Worm (Caenorhabditis elegans): ENCODE data around the gene gex-2.

DNA sequence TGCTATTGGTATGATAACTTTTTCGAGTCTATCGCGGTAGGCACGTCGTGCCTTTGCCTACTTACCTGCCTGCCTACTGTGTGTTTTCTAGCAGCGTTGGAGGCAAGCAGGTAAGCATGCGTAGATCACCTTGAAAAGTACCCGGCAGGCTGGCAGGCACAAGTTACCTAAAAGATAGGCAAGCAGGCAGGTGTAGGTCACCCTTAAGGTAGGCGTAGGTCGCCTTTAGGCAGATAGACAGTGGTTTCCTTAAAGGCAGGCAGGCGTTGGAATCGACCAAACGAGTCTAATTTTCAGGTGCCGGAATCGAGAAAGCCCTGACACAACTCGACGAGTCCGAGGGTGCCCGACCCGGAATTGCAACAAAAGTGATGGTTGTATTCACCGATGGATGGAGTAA is 47.2 kb downstream of the gex-2 start:
- TF ChIP-seq ztf-11 (tag; optimal IDR thresholded peaks at IDR 0.05), result no peak
- no peak for TF ChIP-seq lin-13 (tag; optimal IDR thresholded peaks at IDR 0.05)
- no peak for TF ChIP-seq ceh-83 (GFP tag; optimal IDR thresholded peaks at IDR 0.05)
- no peak for TF ChIP-seq pha-4 (tag; optimal IDR thresholded peaks at IDR 0.05)
- no peak for TF ChIP-seq elt-3 (tag; optimal IDR thresholded peaks at IDR 0.05)
- TF ChIP-seq ces-1 (GFP tag; optimal IDR thresholded peaks at IDR 0.05), result no peak
- no peak for TF ChIP-seq lsy-2 (tag; optimal IDR thresholded peaks at IDR 0.05)
- no peak for TF ChIP-seq blmp-1 (tag; optimal IDR thresholded peaks at IDR 0.05)

Measured in whole organism, mixed stage, embryonic.